Fruit fly (Drosophila melanogaster) whole organism, prepupa: ENCODE measurements around the gene Trm7-32.

Experiments used
- Blimp-1 ChIP-seq: fragments of 200-800 bp; sonication (Bioruptor generic); optimal IDR thresholded peaks from 3 replicates; lab custom pipeline; 2017; ENCODE audit warnings: missing biosample characterization, missing genetic modification characterization, mild to moderate bottlenecking, moderate library complexity, missing genetic modification reagents
- CG10631 ChIP-seq: fragments of 200-800 bp; sonication (Bioruptor generic); optimal IDR thresholded peaks from 2 replicates; lab custom pipeline; 2016; ENCODE audit warnings: missing biosample characterization, missing genetic modification characterization
- CG10669 ChIP-seq: fragments of 200-800 bp; sonication (Bioruptor generic); optimal IDR thresholded peaks from 3 replicates; lab custom pipeline; 2018; ENCODE audit warnings: missing biosample characterization, mild to moderate bottlenecking, missing genetic modification characterization, moderate library complexity
- CG11294 ChIP-seq: fragments of 200-800 bp; sonication (Bioruptor generic); IDR thresholded peaks from 2 replicates; pipeline ENCODE4 v1.3.6; 2022; ENCODE audit warnings: missing biosample characterization, missing genetic modification characterization
- CG11762 ChIP-seq: fragments of 200-800 bp; sonication (Bioruptor generic); optimal IDR thresholded peaks from 3 replicates; lab custom pipeline; 2016; ENCODE audit warnings: missing biosample characterization, missing genetic modification characterization; ENCODE audit not compliant: insufficient read depth
- CG15336 ChIP-seq: fragments of 200-800 bp; sonication (Bioruptor generic); IDR thresholded peaks from 2 replicates; pipeline ENCODE4 v1.3.6; 2022; ENCODE audit warnings: missing biosample characterization, missing genetic modification characterization
- CG1621 ChIP-seq: fragments of 200-800 bp; sonication (Bioruptor generic); optimal IDR thresholded peaks from 3 replicates; lab custom pipeline; 2018; ENCODE audit warnings: missing biosample characterization, mild to moderate bottlenecking, missing genetic modification characterization
- CG16779 ChIP-seq: fragments of 200-800 bp; sonication (Bioruptor generic); optimal IDR thresholded peaks from 3 replicates; lab custom pipeline; 2017; ENCODE audit warnings: missing biosample characterization, mild to moderate bottlenecking, missing genetic modification characterization
- CG3032 ChIP-seq: fragments of 200-800 bp; optimal IDR thresholded peaks from 2 replicates; lab custom pipeline; 2019; ENCODE audit warnings: missing biosample characterization, mild to moderate bottlenecking, missing genetic modification characterization, moderate library complexity
- CG31627 ChIP-seq: fragments of 200-800 bp; sonication (Bioruptor generic); optimal IDR thresholded peaks from 3 replicates; lab custom pipeline; 2016; ENCODE audit warnings: missing biosample characterization, missing genetic modification characterization
- CG32006 ChIP-seq: fragments of 200-800 bp; sonication (Bioruptor generic); optimal IDR thresholded peaks from 3 replicates; lab custom pipeline; 2017; ENCODE audit warnings: missing biosample characterization, mild to moderate bottlenecking, missing genetic modification characterization
- CG3919 ChIP-seq: fragments of 200-800 bp; sonication (Bioruptor generic); optimal IDR thresholded peaks from 3 replicates; lab custom pipeline; 2016; ENCODE audit warnings: missing biosample characterization, missing genetic modification characterization
- CG4318 ChIP-seq: fragments of 200-800 bp; sonication (Bioruptor generic); optimal IDR thresholded peaks from 3 replicates; lab custom pipeline; 2017; ENCODE audit warnings: missing biosample characterization, mild to moderate bottlenecking, missing genetic modification characterization
- CG6163 ChIP-seq: fragments of 200-800 bp; sonication (Bioruptor generic); IDR thresholded peaks from 3 replicates; pipeline ENCODE4 v1.3.6; 2022; ENCODE audit warnings: missing biosample characterization, missing genetic modification characterization
- CG6276 ChIP-seq: fragments of 200-800 bp; sonication (Bioruptor generic); optimal IDR thresholded peaks from 2 replicates; lab custom pipeline; 2017; ENCODE audit warnings: missing biosample characterization, mild to moderate bottlenecking, missing genetic modification characterization
- CG6792 ChIP-seq: fragments of 200-800 bp; sonication (Bioruptor generic); optimal IDR thresholded peaks from 3 replicates; lab custom pipeline; 2016; ENCODE audit warnings: missing biosample characterization, missing genetic modification characterization
- CG6808 ChIP-seq: fragments of 200-800 bp; sonication (Bioruptor generic); optimal IDR thresholded peaks from 3 replicates; lab custom pipeline; 2017; ENCODE audit warnings: missing biosample characterization, missing genetic modification characterization, mild to moderate bottlenecking, moderate library complexity, missing genetic modification reagents
- CG8119 ChIP-seq: fragments of 200-800 bp; sonication (Bioruptor generic); IDR thresholded peaks from 3 replicates; pipeline ENCODE4 v1.3.6; 2022; ENCODE audit warnings: missing biosample characterization, missing genetic modification characterization
- CG8632 ChIP-seq: fragments of 200-800 bp; sonication (Bioruptor generic); optimal IDR thresholded peaks from 3 replicates; lab custom pipeline; 2016; ENCODE audit warnings: missing biosample characterization, missing genetic modification characterization
- CG9139 ChIP-seq: fragments of 200-800 bp; sonication (Bioruptor generic); optimal IDR thresholded peaks from 3 replicates; lab custom pipeline; 2017; ENCODE audit warnings: missing biosample characterization, mild to moderate bottlenecking, missing genetic modification characterization
- Eip75B ChIP-seq: fragments of 200-800 bp; sonication (Bioruptor generic); optimal IDR thresholded peaks from 3 replicates; lab custom pipeline; 2016; ENCODE audit warnings: missing biosample characterization, missing genetic modification characterization
- Eip78C ChIP-seq: fragments of 200-800 bp; sonication (Bioruptor generic); peaks from one replicate; lab custom pipeline; 2016; ENCODE audit warnings: missing biosample characterization, missing genetic modification characterization
- Eip93F ChIP-seq: fragments of 200-800 bp; sonication (Bioruptor generic); optimal IDR thresholded peaks from 2 replicates; lab custom pipeline; 2016; ENCODE audit warnings: missing biosample characterization, mild to moderate bottlenecking, missing genetic modification characterization
- Ets21C ChIP-seq: fragments of 200-800 bp; sonication (Bioruptor generic); optimal IDR thresholded peaks from 3 replicates; lab custom pipeline; 2016; ENCODE audit warnings: missing biosample characterization, missing genetic modification characterization
- Ets96B ChIP-seq: fragments of 200-800 bp; optimal IDR thresholded peaks from 2 replicates; lab custom pipeline; 2019; ENCODE audit warnings: missing biosample characterization, mild to moderate bottlenecking, missing genetic modification characterization, moderate library complexity
- Gug ChIP-seq: fragments of 200-800 bp; sonication (Bioruptor generic); IDR thresholded peaks from 2 replicates; pipeline ENCODE4 v1.3.6; 2022; ENCODE audit warnings: missing biosample characterization, missing genetic modification characterization
- Hr38 ChIP-seq: sonication (Bioruptor generic); optimal IDR thresholded peaks from 2 replicates; lab custom pipeline; 2016; ENCODE audit warnings: missing biosample characterization, missing genetic modification characterization
- Hr39 ChIP-seq: fragments of 200-800 bp; sonication (Bioruptor generic); optimal IDR thresholded peaks from 2 replicates; lab custom pipeline; 2016; ENCODE audit warnings: missing biosample characterization, missing genetic modification characterization
- Hr4 ChIP-seq: fragments of 200-800 bp; sonication (Bioruptor generic); optimal IDR thresholded peaks from 3 replicates; lab custom pipeline; 2016; ENCODE audit warnings: missing biosample characterization, missing genetic modification characterization
- Met ChIP-seq: fragments of 200-800 bp; sonication (Bioruptor generic); optimal IDR thresholded peaks from 3 replicates; lab custom pipeline; 2016; ENCODE audit warnings: missing biosample characterization, missing genetic modification characterization
- OdsH ChIP-seq: fragments of 200-800 bp; sonication (Bioruptor generic); optimal IDR thresholded peaks from 3 replicates; lab custom pipeline; 2016; ENCODE audit warnings: missing biosample characterization, missing genetic modification characterization
- Smox ChIP-seq: fragments of 200-800 bp; sonication (Bioruptor generic); optimal IDR thresholded peaks from 3 replicates; lab custom pipeline; 2016; ENCODE audit warnings: missing biosample characterization, missing genetic modification characterization
- Sox15 ChIP-seq: fragments of 200-800 bp; sonication (Bioruptor generic); optimal IDR thresholded peaks from 3 replicates; lab custom pipeline; 2016; ENCODE audit warnings: missing biosample characterization, missing genetic modification characterization
- achi ChIP-seq: fragments of 200-800 bp; sonication (Bioruptor generic); optimal IDR thresholded peaks from 3 replicates; lab custom pipeline; 2016; ENCODE audit warnings: missing biosample characterization, missing genetic modification characterization
- acj6 ChIP-seq: fragments of 200-800 bp; sonication (Bioruptor generic); optimal IDR thresholded peaks from 3 replicates; lab custom pipeline; 2016; ENCODE audit warnings: missing biosample characterization, missing genetic modification characterization
- cyc ChIP-seq: fragments of 200-800 bp; sonication (Bioruptor generic); optimal IDR thresholded peaks from 3 replicates; lab custom pipeline; 2016; ENCODE audit warnings: missing biosample characterization, missing genetic modification characterization
- dac ChIP-seq: fragments of 200-800 bp; sonication (Bioruptor generic); optimal IDR thresholded peaks from 2 replicates; lab custom pipeline; 2017; ENCODE audit warnings: missing biosample characterization, mild to moderate bottlenecking, missing genetic modification characterization
- dsx ChIP-seq: fragments of 200-800 bp; optimal IDR thresholded peaks from 3 replicates; lab custom pipeline; 2019; ENCODE audit warnings: missing biosample characterization, mild to moderate bottlenecking, missing genetic modification characterization, moderate library complexity; ENCODE audit not compliant: poor library complexity, severe bottlenecking
- eg ChIP-seq: fragments of 200-800 bp; sonication (Bioruptor generic); IDR thresholded peaks from 3 replicates; pipeline ENCODE4 v1.3.6; 2022; ENCODE audit warnings: missing biosample characterization, missing genetic modification characterization
- esn ChIP-seq: fragments of 200-800 bp; sonication (Bioruptor generic); optimal IDR thresholded peaks from 2 replicates; lab custom pipeline; 2016; ENCODE audit warnings: missing biosample characterization, mild to moderate bottlenecking, missing genetic modification characterization, moderate library complexity
- fd85E ChIP-seq: fragments of 200-800 bp; sonication (Bioruptor generic); optimal IDR thresholded peaks from 3 replicates; lab custom pipeline; 2016; ENCODE audit warnings: missing biosample characterization, missing genetic modification characterization
- fkh ChIP-seq: fragments of 200-800 bp; sonication (Bioruptor generic); optimal IDR thresholded peaks from 3 replicates; lab custom pipeline; 2017; ENCODE audit warnings: missing biosample characterization, mild to moderate bottlenecking, missing genetic modification characterization, moderate library complexity
- net ChIP-seq: fragments of 200-800 bp; sonication (Bioruptor generic); optimal IDR thresholded peaks from 3 replicates; lab custom pipeline; 2016; ENCODE audit warnings: missing biosample characterization, missing genetic modification characterization
- pdm3 ChIP-seq: fragments of 200-800 bp; sonication (Bioruptor generic); optimal IDR thresholded peaks from 3 replicates; lab custom pipeline; 2016; ENCODE audit warnings: missing biosample characterization, missing genetic modification characterization
- salr ChIP-seq, 2 experiments: fragments of 200-800 bp; sonication (Bioruptor generic); optimal IDR thresholded peaks; 3 replicates each; lab custom pipeline; 2016 to 2018; ENCODE audit warnings: missing biosample characterization in 2 of 2, missing genetic modification characterization in 2 of 2, mild to moderate bottlenecking in 1 of 2
- spab ChIP-seq: fragments of 200-800 bp; sonication (Bioruptor generic); optimal IDR thresholded peaks from 2 replicates; lab custom pipeline; 2017; ENCODE audit warnings: missing biosample characterization, mild to moderate bottlenecking, missing genetic modification characterization, missing genetic modification reagents
- ss ChIP-seq, 2 experiments: fragments of 200-800 bp; sonication (Bioruptor generic); optimal IDR thresholded peaks; 2 replicates in 1 of 2; 3 replicates in 1 of 2; lab custom pipeline; 2017 to 2018; ENCODE audit warnings: mild to moderate bottlenecking in 2 of 2, missing biosample characterization in 2 of 2, missing genetic modification characterization in 2 of 2, moderate library complexity in 1 of 2
- svp ChIP-seq: fragments of 200-800 bp; sonication (Bioruptor generic); peaks from one replicate; lab custom pipeline; 2016; ENCODE audit warnings: missing biosample characterization, missing genetic modification characterization

Gene Trm7-32

dm6 chr3R:17016193-17016592, 24.3 kb upstream of the Trm7-32 start:
- TF ChIP-seq pdm3 (GFP tag; lab: Kevin White, UChicago) (no peak), dac (GFP tag; lab: Kevin White, UChicago) (no peak), salr (GFP tag; optimal IDR thresholded peaks at IDR 0.05; lab: Kevin White, UChicago) (no peak), CG6792 (GFP tag; lab: Kevin White, UChicago) (no peak), CG11762 (GFP tag; lab: Kevin White, UChicago) (no peak), net (GFP tag; lab: Kevin White, UChicago) (no peak), CG32006 (GFP tag; lab: Kevin White, UChicago) (no peak), Smox (GFP tag; lab: Kevin White, UChicago) (no peak), esn (GFP tag; lab: Kevin White, UChicago) (no peak)
- TF ChIP-seq, all 60 proteins: peak for 0

DNA sequence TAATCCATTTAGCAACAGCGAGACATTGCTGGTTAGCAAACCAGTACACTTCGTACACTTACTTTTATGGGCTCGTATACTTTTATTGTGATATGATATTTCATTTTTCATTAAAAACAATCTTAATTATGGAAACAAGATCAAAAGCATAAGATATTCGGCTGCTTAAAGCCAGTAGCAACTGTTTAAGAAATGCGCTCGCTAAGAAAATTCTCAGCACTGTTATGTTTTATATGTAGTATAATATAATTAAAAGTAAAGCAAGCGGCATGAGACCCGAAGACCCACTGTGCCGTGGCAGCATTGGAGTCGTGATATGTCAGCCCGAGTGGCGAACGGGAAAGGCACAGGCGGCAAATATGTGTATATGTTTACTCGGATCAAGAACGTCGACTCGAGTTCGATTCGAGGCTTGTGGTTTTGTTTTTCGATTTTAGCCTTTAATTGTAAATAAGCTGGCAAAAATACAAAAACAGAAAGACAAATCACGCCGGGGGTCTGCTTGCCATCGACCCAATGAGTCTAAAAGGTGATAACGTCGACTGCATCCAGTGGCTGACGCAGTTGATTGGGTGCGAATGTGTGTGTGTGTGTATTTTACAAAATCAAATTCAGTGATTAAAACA, 21.5 kb upstream of the Trm7-32 start:
- TF ChIP-seq fd85E, result no peak
- TF ChIP-seq CG6808 (GFP tag; lab: Kevin White, UChicago), result peak; percentile 63
- TF ChIP-seq CG9139, result peak; percentile 56
- no peak for TF ChIP-seq CG6792 (GFP tag; lab: Kevin White, UChicago)
- peak; percentile 16 for TF ChIP-seq pdm3 (GFP tag; lab: Kevin White, UChicago)
- peak; percentile 57 for TF ChIP-seq dsx
- TF ChIP-seq salr (GFP tag; optimal IDR thresholded peaks at IDR 0.05; lab: Kevin White, UChicago), result peak in 1 of 2 experiments; percentile 13
- TF ChIP-seq ss (GFP tag; optimal IDR thresholded peaks at IDR 0.05; lab: Kevin White, UChicago), result peak; percentile 55 to 59
- peak; percentile 31 for TF ChIP-seq CG10631 (GFP tag; lab: Kevin White, UChicago)
- TF ChIP-seq spab (GFP tag; lab: Kevin White, UChicago), result peak; percentile 21
- no peak for TF ChIP-seq Sox15 (GFP tag; lab: Kevin White, UChicago)
- no peak for TF ChIP-seq CG32006 (GFP tag; lab: Kevin White, UChicago)
- TF ChIP-seq CG16779, result peak; percentile 3
- TF ChIP-seq dac (GFP tag; lab: Kevin White, UChicago), result no peak
- peak; percentile 78 for TF ChIP-seq Eip78C (GFP tag; lab: Kevin White, UChicago)
- no peak for TF ChIP-seq Eip75B (GFP tag; lab: Kevin White, UChicago)
- TF ChIP-seq Blimp-1, result no peak
- no peak for TF ChIP-seq fkh (GFP tag; lab: Kevin White, UChicago)
- no peak for TF ChIP-seq eg (GFP tag; lab: Robert Waterston, UW)
- TF ChIP-seq Hr39 (GFP tag; lab: Kevin White, UChicago), result no peak
- TF ChIP-seq CG8119, result no peak
- TF ChIP-seq Ets96B (tag; lab: Kevin White, UChicago), result peak; percentile 48
- no peak for TF ChIP-seq CG15336 (GFP tag; lab: Robert Waterston, UW)
- TF ChIP-seq achi (GFP tag; lab: Kevin White, UChicago), result peak; percentile 31
- no peak for TF ChIP-seq CG6276
- no peak for TF ChIP-seq CG4318
- no peak for TF ChIP-seq CG31627 (GFP tag; lab: Kevin White, UChicago)
- TF ChIP-seq Ets21C, result no peak
- no peak for TF ChIP-seq CG6163 (GFP tag; lab: Robert Waterston, UW)
- peak; percentile 97 for TF ChIP-seq svp (GFP tag; lab: Kevin White, UChicago)
- TF ChIP-seq cyc (GFP tag; lab: Kevin White, UChicago), result no peak
- TF ChIP-seq CG10669 (GFP tag; lab: Kevin White, UChicago), result peak; percentile 42
- peak; percentile 30 for TF ChIP-seq net (GFP tag; lab: Kevin White, UChicago)
- TF ChIP-seq acj6 (GFP tag; lab: Kevin White, UChicago), result no peak
- TF ChIP-seq Hr4 (GFP tag; lab: Kevin White, UChicago), result peak; percentile 22
- no peak for TF ChIP-seq Gug
- TF ChIP-seq CG1621 (tag; lab: Kevin White, UChicago), result peak; percentile 26
- no peak for TF ChIP-seq Hr38
- no peak for TF ChIP-seq Eip93F (GFP tag; lab: Kevin White, UChicago)
- no peak for TF ChIP-seq CG11762 (GFP tag; lab: Kevin White, UChicago)
- TF ChIP-seq OdsH (GFP tag; lab: Kevin White, UChicago), result peak; percentile 8
- no peak for TF ChIP-seq Met (GFP tag; lab: Kevin White, UChicago)
- TF ChIP-seq CG11294 (GFP tag; lab: Robert Waterston, UW), result no peak
- peak; percentile 1 for TF ChIP-seq CG8632 (GFP tag; lab: Kevin White, UChicago)
- TF ChIP-seq CG3032 (tag; lab: Kevin White, UChicago), result peak; percentile 24
- TF ChIP-seq CG3919, result no peak
